Worm (Caenorhabditis elegans) whole organism, mixed stage, embryonic: ENCODE data around the gene acr-10.

ENCODE experiments used
- M03D4.4 ChIP-seq: sonication (generic microtip); optimal IDR thresholded peaks from 2 replicates; lab custom pipeline; 2017; ENCODE audit warnings: mild to moderate bottlenecking, missing genetic modification characterization, missing compliant biosample characterization
- bed-3 ChIP-seq: fragments of 200-800 bp; sonication (Bioruptor generic); optimal IDR thresholded peaks from 3 replicates; lab custom pipeline; 2018; ENCODE audit warnings: mild to moderate bottlenecking, missing genetic modification characterization, moderate library complexity, missing compliant biosample characterization
- blmp-1 ChIP-seq: fragments of 150-350 bp; optimal IDR thresholded peaks from 2 replicates; lab custom pipeline; 2014; ENCODE audit warnings: missing biosample characterization, missing genetic modification characterization
- ceh-39 ChIP-seq: fragments of 150-350 bp; optimal IDR thresholded peaks from 2 replicates; lab custom pipeline; 2014; ENCODE audit warnings: missing biosample characterization, missing genetic modification characterization
- ceh-43 ChIP-seq: fragments of 200-800 bp; sonication (Bioruptor generic); optimal IDR thresholded peaks from 2 replicates; lab custom pipeline; 2018; ENCODE audit warnings: mild to moderate bottlenecking, missing genetic modification characterization, moderate library complexity, missing compliant biosample characterization
- ceh-83 ChIP-seq: fragments of 200-800 bp; sonication (Bioruptor generic); optimal IDR thresholded peaks from 2 replicates; lab custom pipeline; 2018; ENCODE audit warnings: mild to moderate bottlenecking, missing genetic modification characterization, missing compliant biosample characterization
- ces-1 ChIP-seq: fragments of 150-350 bp; optimal IDR thresholded peaks from 2 replicates; lab custom pipeline; 2014; ENCODE audit warnings: missing biosample characterization, missing genetic modification reagents, missing genetic modification characterization
- cnd-1 ChIP-seq: fragments of 200-800 bp; sonication (Bioruptor generic); optimal IDR thresholded peaks from 2 replicates; lab custom pipeline; 2018; ENCODE audit warnings: mild to moderate bottlenecking, missing genetic modification characterization, missing compliant biosample characterization
- drap-1 ChIP-seq: fragments of 200-800 bp; sonication (Bioruptor generic); optimal IDR thresholded peaks from 3 replicates; lab custom pipeline; 2018; ENCODE audit warnings: mild to moderate bottlenecking, missing genetic modification characterization, missing compliant biosample characterization
- elt-1 ChIP-seq: sonication (generic microtip); optimal IDR thresholded peaks from 2 replicates; lab custom pipeline; 2017; ENCODE audit warnings: missing genetic modification characterization, mild to moderate bottlenecking, missing compliant biosample characterization, antibody characterized with exemption, moderate library complexity, borderline replicate concordance; ENCODE audit not compliant: insufficient read depth
- elt-3 ChIP-seq: fragments of 150-350 bp; optimal IDR thresholded peaks from 2 replicates; lab custom pipeline; 2014; ENCODE audit warnings: missing biosample characterization, missing genetic modification characterization
- flh-1 ChIP-seq: fragments of 200-800 bp; sonication (Bioruptor generic); optimal IDR thresholded peaks from 2 replicates; lab custom pipeline; 2018; ENCODE audit warnings: mild to moderate bottlenecking, missing genetic modification characterization, moderate library complexity, missing compliant biosample characterization
- ham-2 ChIP-seq: fragments of 200-800 bp; sonication (Bioruptor generic); optimal IDR thresholded peaks from 2 replicates; lab custom pipeline; 2018; ENCODE audit warnings: mild to moderate bottlenecking, missing genetic modification characterization, missing compliant biosample characterization
- hlh-1 ChIP-seq: fragments of 150-350 bp; optimal IDR thresholded peaks from 2 replicates; lab custom pipeline; 2014; ENCODE audit warnings: missing biosample characterization, missing genetic modification reagents, missing genetic modification characterization
- lin-13 ChIP-seq: fragments of 150-350 bp; optimal IDR thresholded peaks from 2 replicates; lab custom pipeline; 2014; ENCODE audit warnings: missing biosample characterization, missing genetic modification characterization
- lin-32 ChIP-seq: fragments of 200-800 bp; sonication (Bioruptor generic); optimal IDR thresholded peaks from 2 replicates; lab custom pipeline; 2018; ENCODE audit warnings: mild to moderate bottlenecking, missing genetic modification characterization, missing compliant biosample characterization
- lsy-2 ChIP-seq: fragments of 150-350 bp; optimal IDR thresholded peaks from 2 replicates; lab custom pipeline; 2014; ENCODE audit warnings: missing biosample characterization, missing genetic modification characterization
- mab-5 ChIP-seq: fragments of 150-350 bp; optimal IDR thresholded peaks from 2 replicates; lab custom pipeline; 2014; ENCODE audit warnings: missing biosample characterization, missing genetic modification characterization
- mep-1 ChIP-seq: fragments of 150-350 bp; optimal IDR thresholded peaks from 2 replicates; lab custom pipeline; 2017; ENCODE audit warnings: missing biosample characterization, missing genetic modification reagents, missing genetic modification characterization, inconsistent platforms
- mls-2 ChIP-seq: sonication (generic microtip); optimal IDR thresholded peaks from 2 replicates; lab custom pipeline; 2016; ENCODE audit warnings: mild to moderate bottlenecking, missing genetic modification characterization, moderate library complexity, missing compliant biosample characterization
- nhr-12 ChIP-seq: fragments of 150-350 bp; optimal IDR thresholded peaks from 2 replicates; lab custom pipeline; 2014; ENCODE audit warnings: missing biosample characterization, missing genetic modification characterization
- nhr-2 ChIP-seq: fragments of 150-350 bp; optimal IDR thresholded peaks from 2 replicates; lab custom pipeline; 2014; ENCODE audit warnings: missing biosample characterization, missing genetic modification characterization
- nhr-237 ChIP-seq: fragments of 150-350 bp; optimal IDR thresholded peaks from 2 replicates; lab custom pipeline; 2014; ENCODE audit warnings: missing biosample characterization, missing genetic modification characterization
- nhr-28 ChIP-seq: fragments of 150-350 bp; optimal IDR thresholded peaks from 2 replicates; lab custom pipeline; 2014; ENCODE audit warnings: missing biosample characterization, missing genetic modification characterization
- nhr-76 ChIP-seq: sonication (generic microtip); optimal IDR thresholded peaks from 2 replicates; lab custom pipeline; 2017; ENCODE audit warnings: missing biosample characterization, missing genetic modification characterization
- pha-4 ChIP-seq: fragments of 150-350 bp; optimal IDR thresholded peaks from 2 replicates; lab custom pipeline; 2018; ENCODE audit warnings: missing biosample characterization, missing genetic modification reagents, missing genetic modification characterization
- sem-2 ChIP-seq: fragments of 200-800 bp; sonication (Bioruptor generic); optimal IDR thresholded peaks from 2 replicates; lab custom pipeline; 2018; ENCODE audit warnings: mild to moderate bottlenecking, missing genetic modification characterization, missing compliant biosample characterization
- snpc-4 ChIP-seq: fragments of 150-350 bp; optimal IDR thresholded peaks from 2 replicates; lab custom pipeline; 2014; ENCODE audit warnings: missing biosample characterization, missing genetic modification characterization
- sptf-1 ChIP-seq: sonication (generic microtip); optimal IDR thresholded peaks from 2 replicates; lab custom pipeline; 2017; ENCODE audit warnings: mild to moderate bottlenecking, missing genetic modification characterization, moderate library complexity, missing compliant biosample characterization
- tbx-8 ChIP-seq: fragments of 200-800 bp; sonication (Bioruptor generic); optimal IDR thresholded peaks from 2 replicates; lab custom pipeline; 2018; ENCODE audit warnings: mild to moderate bottlenecking, missing genetic modification characterization, moderate library complexity, missing compliant biosample characterization
- unc-120 ChIP-seq: sonication (generic microtip); optimal IDR thresholded peaks from 2 replicates; lab custom pipeline; 2017; ENCODE audit warnings: missing genetic modification characterization, missing compliant biosample characterization; ENCODE audit not compliant: poor library complexity, severe bottlenecking
- unc-39 ChIP-seq: fragments of 150-350 bp; optimal IDR thresholded peaks from 2 replicates; lab custom pipeline; 2014; ENCODE audit warnings: missing biosample characterization, missing genetic modification characterization
- unc-62 ChIP-seq: fragments of 150-350 bp; optimal IDR thresholded peaks from 2 replicates; lab custom pipeline; 2014; ENCODE audit warnings: missing biosample characterization, missing genetic modification reagents, missing genetic modification characterization
- zip-8 ChIP-seq: fragments of 150-350 bp; optimal IDR thresholded peaks from 2 replicates; lab custom pipeline; 2014; ENCODE audit warnings: missing biosample characterization, missing genetic modification characterization
- ztf-11 ChIP-seq: fragments of 150-350 bp; optimal IDR thresholded peaks from 2 replicates; lab custom pipeline; 2014; ENCODE audit warnings: missing biosample characterization, missing genetic modification characterization

Gene acr-10

DNA sequence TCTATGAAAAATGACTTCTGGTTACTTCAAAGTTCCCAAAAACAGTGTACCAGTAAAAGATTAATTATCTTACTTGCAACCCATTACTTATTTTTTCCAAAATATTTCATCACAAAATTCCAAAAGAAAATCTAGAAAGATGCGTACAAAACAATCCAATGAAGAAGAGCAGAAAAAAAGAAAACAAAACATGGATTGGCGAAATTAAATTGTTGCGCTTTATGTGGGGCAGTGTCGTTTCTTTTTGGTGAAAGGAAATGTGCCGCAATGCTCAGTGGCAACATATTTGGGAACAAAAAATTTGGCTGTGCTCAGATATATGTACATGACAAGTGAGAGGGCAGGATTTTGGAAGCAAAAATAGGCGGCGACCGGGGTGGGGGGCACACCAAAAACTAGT, 33.5 kb upstream of the acr-10 start:
- peak; percentile 74 for TF ChIP-seq ces-1 (GFP tag; lab: Kevin White, UChicago)
- TF ChIP-seq unc-39 (tag; lab: Kevin White, UChicago), result no peak

DNA sequence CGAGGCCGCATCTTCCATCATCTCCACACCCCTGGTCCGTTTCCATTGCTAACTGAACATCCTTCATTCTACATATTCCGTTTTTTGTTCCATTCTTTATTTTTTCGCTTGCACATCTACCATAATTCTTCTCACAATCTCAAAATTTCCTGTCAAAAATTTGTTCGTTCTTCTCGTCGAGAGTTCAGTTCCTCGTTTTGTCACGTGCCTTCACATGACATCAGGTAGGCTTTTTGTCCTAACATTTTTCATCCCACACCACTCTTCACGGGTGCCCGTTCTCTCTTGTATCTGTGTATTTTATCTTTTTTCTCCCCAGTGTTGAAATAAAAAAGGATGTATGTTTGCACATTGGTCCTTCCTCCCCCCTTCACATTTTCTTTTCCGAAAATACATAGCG, 31.6 kb upstream of the acr-10 start:
- no peak for TF ChIP-seq tbx-8 (GFP tag; lab: Kevin White, UChicago)
- no peak for TF ChIP-seq unc-120 (tag; lab: Kevin White, UChicago)
- TF ChIP-seq, all 35 proteins: peak for 0

DNA sequence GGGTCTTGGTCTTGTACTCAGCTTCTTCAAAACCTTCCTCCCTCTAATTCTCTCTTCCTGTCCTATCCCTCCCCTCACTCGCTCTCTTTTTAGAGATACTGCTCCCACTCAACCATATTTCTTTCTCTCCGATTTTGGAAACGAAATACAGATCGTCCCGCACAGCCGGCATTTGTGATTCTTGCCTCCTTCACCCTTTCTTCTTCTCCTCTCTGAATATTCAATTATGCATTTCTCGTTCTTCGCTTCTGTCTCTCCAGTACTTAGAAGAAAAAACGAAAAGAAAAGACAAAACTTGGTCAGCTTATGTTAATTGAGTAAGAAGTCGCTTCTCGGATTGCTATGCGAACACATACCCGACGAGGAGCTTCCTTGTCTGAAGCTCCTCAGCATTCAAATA, 31.1 kb upstream of the acr-10 start:
- TF ChIP-seq ceh-43 (GFP tag; lab: Kevin White, UChicago), result no peak
- TF ChIP-seq tbx-8 (GFP tag; lab: Kevin White, UChicago), result no peak
- TF ChIP-seq ham-2 (GFP tag; lab: Kevin White, UChicago), result no peak
- TF ChIP-seq mls-2 (tag; lab: Kevin White, UChicago), result no peak
- no peak for TF ChIP-seq nhr-28 (tag; lab: Kevin White, UChicago)
- TF ChIP-seq cnd-1 (tag; lab: Kevin White, UChicago), result no peak
- TF ChIP-seq mep-1, result no peak
- peak; percentile 66 for TF ChIP-seq ces-1 (GFP tag; lab: Kevin White, UChicago)

DNA sequence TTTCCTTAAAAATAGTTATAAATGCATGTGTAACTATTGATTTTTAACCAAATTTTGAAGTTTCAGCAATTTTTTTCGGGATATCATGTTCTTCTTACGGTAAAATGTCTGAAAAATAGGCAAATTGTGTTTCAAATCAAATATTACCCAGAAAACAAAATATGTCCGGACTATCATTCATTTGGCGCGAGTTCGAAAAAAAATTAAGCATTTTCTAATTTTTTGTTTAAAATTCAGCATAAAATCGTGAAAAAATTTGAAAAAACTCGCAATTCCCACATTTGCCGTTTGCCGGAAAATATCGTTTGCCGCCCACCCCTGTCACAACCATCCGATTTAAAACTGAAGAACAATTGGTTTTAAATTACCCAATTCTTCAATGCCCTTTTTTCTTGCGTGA, 30.4 kb upstream of the acr-10 start:
- TF ChIP-seq ztf-11 (tag; lab: Kevin White, UChicago), result no peak
- TF ChIP-seq lsy-2, result no peak
- no peak for TF ChIP-seq hlh-1
- no peak for TF ChIP-seq unc-62 (GFP tag; lab: Kevin White, UChicago)
- TF ChIP-seq snpc-4 (tag; lab: Kevin White, UChicago), result no peak
- no peak for TF ChIP-seq pha-4 (tag; lab: Kevin White, UChicago)
- no peak for TF ChIP-seq elt-3 (tag; lab: Kevin White, UChicago)
- TF ChIP-seq unc-120 (tag; lab: Kevin White, UChicago), result no peak
- TF ChIP-seq nhr-12, result no peak
- TF ChIP-seq M03D4.4 (tag; lab: Kevin White, UChicago), result no peak
- TF ChIP-seq ceh-83, result no peak
- TF ChIP-seq flh-1, result no peak
- TF ChIP-seq mls-2 (tag; lab: Kevin White, UChicago), result no peak
- no peak for TF ChIP-seq drap-1 (GFP tag; lab: Kevin White, UChicago)
- TF ChIP-seq ceh-39 (tag; lab: Kevin White, UChicago), result no peak
- no peak for TF ChIP-seq sptf-1 (tag; lab: Kevin White, UChicago)
- no peak for TF ChIP-seq tbx-8 (GFP tag; lab: Kevin White, UChicago)
- TF ChIP-seq mab-5, result no peak

DNA sequence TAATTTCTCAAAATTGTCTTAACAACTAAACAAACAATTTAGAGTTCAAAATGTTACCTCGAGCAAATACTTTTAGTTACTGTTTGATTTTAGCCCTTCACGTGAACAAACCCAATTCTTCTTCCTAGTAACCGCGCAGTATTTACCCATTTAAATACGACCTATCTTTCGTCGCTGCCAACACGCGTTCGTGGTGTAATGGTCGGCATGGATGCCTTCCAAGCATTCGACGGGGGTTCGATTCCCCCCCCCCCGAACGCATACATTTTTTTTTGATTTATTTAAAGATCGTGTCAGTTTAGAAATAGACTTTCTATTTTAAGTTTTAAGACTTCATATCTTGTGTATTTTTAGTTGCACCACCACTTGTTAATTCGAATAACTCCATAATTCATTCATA, 27.6 kb upstream of the acr-10 start:
- TF ChIP-seq pha-4 (tag; lab: Kevin White, UChicago), result no peak
- TF ChIP-seq cnd-1 (tag; lab: Kevin White, UChicago), result peak; percentile 41
- TF ChIP-seq flh-1, result peak; percentile 38
- peak; percentile 69 for TF ChIP-seq mls-2 (tag; lab: Kevin White, UChicago)
- no peak for TF ChIP-seq ces-1 (GFP tag; lab: Kevin White, UChicago)
- no peak for TF ChIP-seq hlh-1
- TF ChIP-seq drap-1 (GFP tag; lab: Kevin White, UChicago), result peak; percentile 74
- TF ChIP-seq lin-32, result peak; percentile 35
- peak; percentile 54 for TF ChIP-seq ceh-43 (GFP tag; lab: Kevin White, UChicago)
- peak; percentile 76 for TF ChIP-seq M03D4.4 (tag; lab: Kevin White, UChicago)
- no peak for TF ChIP-seq nhr-2 (tag; lab: Kevin White, UChicago)
- no peak for TF ChIP-seq elt-3 (tag; lab: Kevin White, UChicago)
- TF ChIP-seq blmp-1 (tag; lab: Kevin White, UChicago), result no peak
- TF ChIP-seq snpc-4 (tag; lab: Kevin White, UChicago), result no peak
- no peak for TF ChIP-seq tbx-8 (GFP tag; lab: Kevin White, UChicago)
- no peak for TF ChIP-seq unc-39 (tag; lab: Kevin White, UChicago)
- TF ChIP-seq unc-120 (tag; lab: Kevin White, UChicago), result peak; percentile 31
- peak; percentile 75 for TF ChIP-seq ceh-83
- no peak for TF ChIP-seq unc-62 (GFP tag; lab: Kevin White, UChicago)
- no peak for TF ChIP-seq ceh-39 (tag; lab: Kevin White, UChicago)
- TF ChIP-seq lsy-2, result no peak
- no peak for TF ChIP-seq mep-1
- no peak for TF ChIP-seq nhr-12
- peak; percentile 9 for TF ChIP-seq ham-2 (GFP tag; lab: Kevin White, UChicago)
- no peak for TF ChIP-seq nhr-28 (tag; lab: Kevin White, UChicago)
- TF ChIP-seq mab-5, result no peak
- TF ChIP-seq sptf-1 (tag; lab: Kevin White, UChicago), result peak; percentile 71
- TF ChIP-seq bed-3 (GFP tag; lab: Kevin White, UChicago), result no peak
- no peak for TF ChIP-seq zip-8 (tag; lab: Kevin White, UChicago)
- TF ChIP-seq nhr-76 (tag; lab: Kevin White, UChicago), result no peak
- TF ChIP-seq elt-1 (tag; lab: Kevin White, UChicago), result no peak
- peak; percentile 54 for TF ChIP-seq sem-2
- TF ChIP-seq lin-13, result no peak
- no peak for TF ChIP-seq ztf-11 (tag; lab: Kevin White, UChicago)
- no peak for TF ChIP-seq nhr-237 (tag; lab: Kevin White, UChicago)
